Worm (Caenorhabditis elegans): ENCODE measurements around the gene str-92.

ce11 chrV:17695802-17696201, 19.3 kb upstream of the str-92 start, which contains the start of gene Y26G10.1:
- TF ChIP-seq B0310.2 (tag; optimal IDR thresholded peaks at IDR 0.05) (no peak), aly-1 (tag; optimal IDR thresholded peaks at IDR 0.05) (no peak), F13C5.2 (tag; optimal IDR thresholded peaks at IDR 0.05) (no peak), ceh-36 (tag; optimal IDR thresholded peaks at IDR 0.05) (no peak), ama-1 (optimal IDR thresholded peaks at IDR 0.05) (no peak), pes-1 (GFP tag; IDR thresholded peaks at IDR 0.05) (no peak), flt-1 (GFP tag; IDR thresholded peaks at IDR 0.05) (no peak), tra-4 (tag; optimal IDR thresholded peaks at IDR 0.05) (no peak), ceh-13 (GFP tag; optimal IDR thresholded peaks at IDR 0.05) (no peak), hmg-4 (GFP tag; optimal IDR thresholded peaks at IDR 0.05) (no peak), hnd-1 (tag; optimal IDR thresholded peaks at IDR 0.05) (no peak), tbx-11 (GFP tag; IDR thresholded peaks at IDR 0.05) (no peak), sea-1 (GFP tag; conservative IDR thresholded peaks at IDR 0.05) (no peak)
